Worm (Caenorhabditis elegans): ENCODE results near the gene upp-1.

DNA sequence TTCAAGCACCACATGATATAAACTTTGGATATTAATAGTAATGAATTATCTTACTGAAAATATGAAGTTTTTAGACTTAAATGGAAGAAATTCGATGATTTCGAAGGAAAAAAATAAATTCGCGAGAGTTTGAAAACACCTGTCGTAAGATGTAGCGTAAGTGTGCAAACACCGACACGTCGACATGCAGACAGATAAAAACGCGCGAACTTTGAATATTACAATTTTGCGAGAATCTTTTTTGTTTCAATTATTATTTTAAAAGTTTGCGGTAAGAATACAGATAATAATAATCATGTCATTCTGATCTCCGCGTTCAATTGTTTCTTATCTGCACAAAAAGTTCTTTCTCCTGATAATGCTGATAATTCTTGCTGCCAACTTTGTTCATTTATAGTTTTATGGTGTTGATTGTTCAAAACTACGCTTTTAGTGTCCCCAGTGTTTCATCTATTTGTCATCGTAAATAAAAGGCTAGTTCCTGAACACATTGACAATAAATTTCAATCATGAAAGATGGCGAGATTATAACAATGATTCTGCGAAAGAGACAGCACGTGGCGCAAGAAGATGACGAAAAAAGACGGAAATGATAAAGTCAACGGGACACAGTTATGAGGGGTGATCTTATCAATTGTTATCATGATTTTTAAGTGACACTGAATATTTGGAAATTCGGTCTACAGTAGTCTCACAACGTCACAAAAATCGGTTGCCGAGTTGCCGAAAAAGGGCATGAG lies 1.2 kb upstream of the upp-1 start:
- TF ChIP-seq flt-1 (GFP tag; IDR thresholded peaks at IDR 0.05) (no peak), hnd-1 (tag; optimal IDR thresholded peaks at IDR 0.05) (no peak), scrt-1 (GFP tag; IDR thresholded peaks at IDR 0.05) (no peak), tbx-11 (GFP tag; IDR thresholded peaks at IDR 0.05) (no peak), sea-1 (GFP tag; conservative IDR thresholded peaks at IDR 0.05) (no peak), ceh-36 (tag; optimal IDR thresholded peaks at IDR 0.05) (no peak)
